Fruit fly (Drosophila melanogaster) whole organism, embryonic: ENCODE data around the gene CG8149.

Experiments
- Adf1 ChIP-seq: fragments of 200-800 bp; sonication (Bioruptor generic); IDR thresholded peaks from 2 replicates; pipeline ENCODE4 v1.3.6; 2022; ENCODE audit warnings: missing biosample characterization, missing genetic modification characterization
- Atf6 ChIP-seq: fragments of 200-800 bp; sonication (Bioruptor generic); IDR thresholded peaks from 2 replicates; pipeline ENCODE4 v1.3.6; 2022; ENCODE audit warnings: missing biosample characterization, missing genetic modification characterization
- CG10321 ChIP-seq: fragments of 200-800 bp; sonication (Bioruptor generic); IDR thresholded peaks from 2 replicates; pipeline ENCODE4 v1.3.6; 2022; ENCODE audit warnings: missing biosample characterization, missing genetic modification characterization
- CG11504 ChIP-seq: fragments of 200-800 bp; sonication (Bioruptor generic); optimal IDR thresholded peaks from 3 replicates; lab custom pipeline; 2019; ENCODE audit warnings: missing biosample characterization, mild to moderate bottlenecking, missing genetic modification characterization, moderate library complexity
- CG13424 ChIP-seq: fragments of 200-800 bp; sonication (Bioruptor generic); optimal IDR thresholded peaks from 2 replicates; lab custom pipeline; 2019; ENCODE audit warnings: missing biosample characterization, mild to moderate bottlenecking, missing genetic modification characterization, moderate library complexity
- CG13894 ChIP-seq: fragments of 200-800 bp; sonication (Bioruptor generic); optimal IDR thresholded peaks from 3 replicates; lab custom pipeline; 2018; ENCODE audit warnings: missing biosample characterization, mild to moderate bottlenecking, missing genetic modification characterization, moderate library complexity
- CG15011 ChIP-seq: fragments of 200-800 bp; sonication (Bioruptor generic); optimal IDR thresholded peaks from 3 replicates; lab custom pipeline; 2018; ENCODE audit warnings: missing biosample characterization, mild to moderate bottlenecking, missing genetic modification characterization
- CG1529 ChIP-seq: fragments of 200-800 bp; sonication (Bioruptor generic); optimal IDR thresholded peaks from 3 replicates; lab custom pipeline; 2018; ENCODE audit warnings: missing biosample characterization, missing genetic modification characterization
- CG15479 ChIP-seq: fragments of 200-800 bp; sonication (Bioruptor generic); optimal IDR thresholded peaks from 3 replicates; lab custom pipeline; 2019; ENCODE audit warnings: missing biosample characterization, mild to moderate bottlenecking, missing genetic modification characterization, moderate library complexity
- CG15696 ChIP-seq: fragments of 200-800 bp; sonication (Bioruptor generic); optimal IDR thresholded peaks from 2 replicates; lab custom pipeline; 2019; ENCODE audit warnings: missing biosample characterization, mild to moderate bottlenecking, missing genetic modification characterization, moderate library complexity
- CG18619 ChIP-seq: fragments of 200-800 bp; sonication (Bioruptor generic); optimal IDR thresholded peaks from 3 replicates; lab custom pipeline; 2017; ENCODE audit warnings: missing biosample characterization, mild to moderate bottlenecking, missing genetic modification characterization
- CG2116 ChIP-seq: fragments of 200-800 bp; sonication (Bioruptor generic); optimal IDR thresholded peaks from 3 replicates; lab custom pipeline; 2018; ENCODE audit warnings: missing biosample characterization, mild to moderate bottlenecking, missing genetic modification characterization
- CG3847 ChIP-seq: fragments of 200-800 bp; sonication (Bioruptor generic); IDR thresholded peaks from 2 replicates; pipeline ENCODE4 v1.3.6; 2022; ENCODE audit warnings: missing biosample characterization, missing genetic modification characterization
- CG4282 ChIP-seq: fragments of 200-800 bp; sonication (Bioruptor generic); optimal IDR thresholded peaks from 2 replicates; lab custom pipeline; 2016; ENCODE audit warnings: missing biosample characterization, missing genetic modification characterization
- CG5953 ChIP-seq: fragments of 200-800 bp; sonication (Bioruptor generic); IDR thresholded peaks from 2 replicates; pipeline ENCODE4 v1.3.6; 2022; ENCODE audit warnings: missing biosample characterization, missing genetic modification characterization
- CG6272 ChIP-seq: fragments of 200-800 bp; sonication (Bioruptor generic); IDR thresholded peaks from 2 replicates; pipeline ENCODE4 v1.3.6; 2022; ENCODE audit warnings: missing biosample characterization, missing genetic modification characterization
- CG7271 ChIP-seq: fragments of 200-800 bp; sonication (Bioruptor generic); optimal IDR thresholded peaks from 2 replicates; lab custom pipeline; 2018; ENCODE audit warnings: missing biosample characterization, mild to moderate bottlenecking, missing genetic modification characterization, moderate library complexity
- CG7928 ChIP-seq: fragments of 200-800 bp; sonication (Bioruptor generic); optimal IDR thresholded peaks from 2 replicates; lab custom pipeline; 2017; ENCODE audit warnings: missing biosample characterization, mild to moderate bottlenecking, missing genetic modification characterization
- CG7963 ChIP-seq: fragments of 200-800 bp; sonication (Bioruptor generic); IDR thresholded peaks from 3 replicates; pipeline ENCODE4 v1.3.6; 2022; ENCODE audit warnings: missing biosample characterization, missing genetic modification characterization; ENCODE audit not compliant: partially characterized antibody
- CG8478 ChIP-seq: fragments of >200 bp; optimal IDR thresholded peaks from 2 replicates; lab custom pipeline; 2018
- CG8924 ChIP-seq: fragments of 200-800 bp; optimal IDR thresholded peaks from 3 replicates; lab custom pipeline; 2019; ENCODE audit warnings: missing biosample characterization, mild to moderate bottlenecking, missing genetic modification characterization, moderate library complexity
- Dip3 ChIP-seq: fragments of 200-800 bp; sonication (Bioruptor generic); optimal IDR thresholded peaks from 3 replicates; lab custom pipeline; 2016; ENCODE audit warnings: missing biosample characterization, missing genetic modification characterization
- Drgx ChIP-seq: fragments of 200-800 bp; sonication (Bioruptor generic); IDR thresholded peaks from 2 replicates; pipeline ENCODE4 v1.3.6; 2022; ENCODE audit warnings: missing biosample characterization, missing genetic modification characterization
- Ets65A ChIP-seq: fragments of 200-800 bp; sonication (Bioruptor generic); peaks from one replicate; lab custom pipeline; 2016; ENCODE audit warnings: missing biosample characterization, missing genetic modification characterization
- Fer2 ChIP-seq: fragments of 200-800 bp; sonication (Bioruptor generic); optimal IDR thresholded peaks from 2 replicates; lab custom pipeline; 2018; ENCODE audit warnings: missing biosample characterization, mild to moderate bottlenecking, missing genetic modification characterization, moderate library complexity
- Hmx ChIP-seq: fragments of 200-800 bp; sonication (Bioruptor generic); optimal IDR thresholded peaks from 2 replicates; lab custom pipeline; 2016; ENCODE audit warnings: missing biosample characterization, missing genetic modification characterization
- Mad ChIP-seq: fragments of 200-800 bp; sonication (Bioruptor generic); optimal IDR thresholded peaks from 2 replicates; lab custom pipeline; 2016; ENCODE audit warnings: missing biosample characterization, missing genetic modification characterization
- Ptx1 ChIP-seq: fragments of 200-800 bp; sonication (Bioruptor generic); IDR thresholded peaks from 2 replicates; pipeline ENCODE4 v1.3.6; 2022; ENCODE audit warnings: missing biosample characterization, missing genetic modification characterization
- Scr ChIP-seq: fragments of 200-800 bp; sonication (Bioruptor generic); IDR thresholded peaks from 2 replicates; pipeline ENCODE4 v1.3.6; 2022; ENCODE audit warnings: missing biosample characterization, missing genetic modification characterization; ENCODE audit not compliant: partially characterized antibody
- Sin3A ChIP-seq: fragments of >200 bp; optimal IDR thresholded peaks from 2 replicates; lab custom pipeline; 2018
- Sox100B ChIP-seq: fragments of 200-800 bp; sonication (Bioruptor generic); optimal IDR thresholded peaks from 3 replicates; lab custom pipeline; 2018; ENCODE audit warnings: missing biosample characterization, mild to moderate bottlenecking, missing genetic modification characterization
- Sry-β ChIP-seq: fragments of 200-800 bp; sonication (Bioruptor generic); optimal IDR thresholded peaks from 2 replicates; lab custom pipeline; 2018; ENCODE audit warnings: missing biosample characterization, mild to moderate bottlenecking, missing genetic modification characterization, moderate library complexity
- Stat92E ChIP-seq, 3 experiments: fragments of >200 bp in 2 of 3; fragments of 200-800 bp in 1 of 3; sonication (Bioruptor generic) in 1 of 3; optimal IDR thresholded peaks; 2 replicates each; lab custom pipeline; 2017 to 2019; ENCODE audit warnings: missing biosample characterization in 3 of 3, missing genetic modification characterization in 3 of 3, mild to moderate bottlenecking in 1 of 3, moderate library complexity in 1 of 3
- ase ChIP-seq: fragments of 200-800 bp; sonication (Bioruptor generic); IDR thresholded peaks from 3 replicates; pipeline ENCODE4 v1.3.6; 2022; ENCODE audit warnings: missing biosample characterization, missing genetic modification characterization
- cg ChIP-seq: fragments of 200-800 bp; sonication (Bioruptor generic); optimal IDR thresholded peaks from 3 replicates; lab custom pipeline; 2019; ENCODE audit warnings: missing biosample characterization, mild to moderate bottlenecking, missing genetic modification characterization, moderate library complexity
- chinmo ChIP-seq: fragments of 200-800 bp; sonication (Bioruptor generic); IDR thresholded peaks from 4 replicates; pipeline ENCODE4 v1.3.6; 2022; ENCODE audit warnings: missing biosample characterization, missing genetic modification characterization; ENCODE audit not compliant: partially characterized antibody
- crc ChIP-seq: fragments of 200-800 bp; sonication (Bioruptor generic); optimal IDR thresholded peaks from 2 replicates; lab custom pipeline; 2016; ENCODE audit warnings: missing biosample characterization, missing genetic modification characterization
- gcm ChIP-seq: fragments of 200-800 bp; sonication (Bioruptor generic); optimal IDR thresholded peaks from 2 replicates; lab custom pipeline; 2019; ENCODE audit warnings: missing biosample characterization, mild to moderate bottlenecking, missing genetic modification characterization, moderate library complexity
- jing ChIP-seq: fragments of 200-800 bp; sonication (Bioruptor generic); optimal IDR thresholded peaks from 2 replicates; lab custom pipeline; 2018; ENCODE audit warnings: missing biosample characterization, mild to moderate bottlenecking, missing genetic modification characterization
- jumu ChIP-seq: fragments of 200-800 bp; sonication (Bioruptor generic); optimal IDR thresholded peaks from 3 replicates; lab custom pipeline; 2016; ENCODE audit warnings: missing biosample characterization, missing genetic modification characterization
- kay ChIP-seq: fragments of 200-800 bp; sonication (Bioruptor generic); optimal IDR thresholded peaks from 2 replicates; lab custom pipeline; 2016; ENCODE audit warnings: missing biosample characterization, missing genetic modification characterization
- mirr ChIP-seq: fragments of 200-800 bp; sonication (Bioruptor generic); optimal IDR thresholded peaks from 3 replicates; lab custom pipeline; 2018; ENCODE audit warnings: missing biosample characterization, mild to moderate bottlenecking, missing genetic modification characterization
- nerfin-1 ChIP-seq: fragments of 200-800 bp; sonication (Bioruptor generic); optimal IDR thresholded peaks from 3 replicates; lab custom pipeline; 2019; ENCODE audit warnings: missing biosample characterization, mild to moderate bottlenecking, missing genetic modification characterization, moderate library complexity
- pum ChIP-seq: fragments of 200-800 bp; sonication (Bioruptor generic); optimal IDR thresholded peaks from 2 replicates; lab custom pipeline; 2016; ENCODE audit warnings: missing biosample characterization, missing genetic modification characterization
- ranshi ChIP-seq: fragments of 200-800 bp; sonication (Bioruptor generic); IDR thresholded peaks from 2 replicates; pipeline ENCODE4 v1.3.6; 2022; ENCODE audit warnings: missing biosample characterization, missing genetic modification characterization
- ssp ChIP-seq: fragments of 200-800 bp; sonication (Bioruptor generic); IDR thresholded peaks from 2 replicates; pipeline ENCODE4 v1.3.6; 2022; ENCODE audit warnings: missing biosample characterization, missing genetic modification characterization
- trh ChIP-seq: fragments of 200-800 bp; sonication (Bioruptor generic); optimal IDR thresholded peaks from 2 replicates; lab custom pipeline; 2016; ENCODE audit warnings: missing biosample characterization, missing genetic modification characterization
- unc-4 ChIP-seq: fragments of 200-800 bp; sonication (Bioruptor generic); IDR thresholded peaks from 2 replicates; pipeline ENCODE4 v1.3.6; 2022; ENCODE audit warnings: missing biosample characterization, missing genetic modification characterization; ENCODE audit not compliant: partially characterized antibody
- wdn ChIP-seq: fragments of 200-800 bp; sonication (Bioruptor generic); IDR thresholded peaks from 2 replicates; pipeline ENCODE4 v1.3.6; 2022; ENCODE audit warnings: missing biosample characterization, missing genetic modification characterization

CG8149 gene

DNA sequence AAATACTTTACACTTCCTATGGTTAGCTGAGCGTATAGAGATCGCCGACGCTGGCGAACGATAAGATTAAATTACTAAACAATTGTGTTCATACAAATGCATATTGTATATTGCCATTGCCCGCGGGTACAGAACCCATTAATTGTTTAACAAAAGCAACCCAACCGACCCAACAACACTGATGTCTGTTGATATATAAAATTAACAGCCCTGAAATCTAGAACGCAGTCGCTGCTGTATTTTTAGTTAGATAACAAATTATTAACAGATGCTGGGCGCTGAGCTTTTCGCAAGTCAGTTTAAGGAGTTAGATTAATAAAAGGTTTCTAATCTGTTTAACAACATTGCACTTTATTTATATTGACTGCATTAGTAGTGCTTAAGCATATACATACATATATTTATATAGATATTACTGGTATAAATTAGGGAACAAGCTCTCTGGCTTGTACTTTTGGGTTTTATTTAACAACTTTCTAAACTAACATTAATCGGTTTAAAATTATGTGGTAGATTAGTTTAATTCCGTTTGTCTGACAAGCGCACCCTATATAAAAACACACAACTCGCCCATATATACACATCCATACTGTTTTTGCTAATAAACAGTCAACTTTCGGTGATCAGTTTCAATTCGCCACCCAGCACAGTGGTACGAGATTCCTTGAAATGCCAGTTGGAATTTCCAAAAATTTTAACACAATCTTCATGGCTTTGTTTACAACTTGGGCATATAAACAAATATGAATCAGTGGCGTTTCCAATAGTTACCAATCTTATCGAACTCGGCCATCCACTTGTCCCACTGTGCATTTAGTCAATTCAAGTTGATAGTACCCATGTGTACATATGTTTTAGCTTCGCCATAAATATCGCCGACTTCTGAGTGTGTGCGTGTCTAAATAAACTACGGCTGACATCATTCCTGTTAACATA, 23.7 kb downstream of the CG8149 start (continued):
- TF ChIP-seq trh (GFP tag; lab: Kevin White, UChicago) (peak; percentile 14), CG8478 (lab: Kevin White, UChicago) (no peak), ssp (GFP tag; lab: Robert Waterston, UW) (peak; percentile 74), Ets65A (GFP tag; lab: Kevin White, UChicago) (peak; percentile 98), CG13894 (peak; percentile 88), chinmo (GFP tag; lab: Robert Waterston, UW) (peak; percentile 83; the same call in 3 of the 4 replicates), CG7271 (peak; percentile 17), jing (GFP tag; lab: Kevin White, UChicago) (no peak), CG5953 (peak; percentile 77), CG8924 (tag; lab: Kevin White, UChicago) (peak; percentile 77), Adf1 (peak; percentile 69), pum (GFP tag; lab: Kevin White, UChicago) (peak; percentile 82), mirr (GFP tag; lab: Kevin White, UChicago) (peak; percentile 94), ranshi (peak; percentile 94), Hmx (GFP tag; lab: Kevin White, UChicago) (peak; percentile 73), wdn (GFP tag; lab: Robert Waterston, UW) (peak; percentile 91), CG10321 (GFP tag; lab: Robert Waterston, UW) (peak; percentile 59), CG7928 (peak; percentile 75), Sox100B (GFP tag; lab: Kevin White, UChicago) (peak; percentile 69), CG18619 (peak; percentile 67), CG15011 (GFP tag; lab: Kevin White, UChicago) (peak; percentile 85), Dip3 (peak; percentile 86), jumu (peak; percentile 90), CG11504 (no peak), Sry-β (GFP tag; lab: Kevin White, UChicago) (no peak), Atf6 (peak; percentile 87), crc (peak; percentile 92), Ptx1 (GFP tag; lab: Robert Waterston, UW) (peak; percentile 91), CG4282 (GFP tag; lab: Kevin White, UChicago) (peak; percentile 88), Drgx (GFP tag; lab: Robert Waterston, UW) (peak; percentile 96), CG2116 (GFP tag; lab: Kevin White, UChicago) (peak; percentile 25), cg (GFP tag; lab: Kevin White, UChicago) (peak; percentile 5), CG3847 (peak; percentile 76), CG15479 (no peak), CG15696 (tag; lab: Kevin White, UChicago) (peak; percentile 38), Scr (GFP tag; lab: Robert Waterston, UW) (no peak), unc-4 (no peak), ase (peak; percentile 85), CG1529 (peak; percentile 12), gcm (peak; percentile 43), Fer2 (tag; lab: Kevin White, UChicago) (peak; percentile 68), CG13424 (peak; percentile 63), Mad (GFP tag; lab: Kevin White, UChicago) (peak; percentile 74), Sin3A (lab: Kevin White, UChicago) (no peak), Stat92E (GFP tag; optimal IDR thresholded peaks at IDR 0.05; lab: Kevin White, UChicago) (no peak), CG7963 (no peak), CG6272 (GFP tag; lab: Robert Waterston, UW) (peak; percentile 88), nerfin-1 (no peak), kay (GFP tag; lab: Kevin White, UChicago) (peak; percentile 86)
